Worm (Caenorhabditis elegans) whole organism, L3 larva: ENCODE results near the gene ceh-48.
A peak's percentile ranks its signal among the peaks of the same experiment; 100 is the strongest.
"Not testable (repeated sequence)": the region's sequence is repeated elsewhere in the genome, so short reads cannot be mapped to it uniquely, and the experiment has no call there.

Source experiments
- ZK546.5 ChIP-seq: sonication (generic microtip); optimal IDR thresholded peaks from 2 replicates; lab custom pipeline; 2017; ENCODE audit warnings: missing biosample characterization, missing genetic modification characterization
- aly-2 ChIP-seq: fragments of 150-350 bp; optimal IDR thresholded peaks from 2 replicates; lab custom pipeline; 2014; ENCODE audit warnings: missing biosample characterization, missing genetic modification characterization
- ama-1 ChIP-seq: fragments of 150-350 bp; optimal IDR thresholded peaks from 2 replicates; lab custom pipeline; 2018
- ceh-16 ChIP-seq: sonication (generic microtip); optimal IDR thresholded peaks from 2 replicates; lab custom pipeline; 2017; ENCODE audit warnings: missing biosample characterization, missing genetic modification characterization
- ceh-28 ChIP-seq: fragments of 150-350 bp; optimal IDR thresholded peaks from 2 replicates; lab custom pipeline; 2014; ENCODE audit warnings: missing biosample characterization, missing genetic modification reagents, missing genetic modification characterization
- ceh-82 ChIP-seq: fragments of 150-350 bp; optimal IDR thresholded peaks from 2 replicates; lab custom pipeline; 2014; ENCODE audit warnings: missing biosample characterization, missing genetic modification characterization
- daf-12 ChIP-seq: fragments of 150-350 bp; optimal IDR thresholded peaks from 2 replicates; lab custom pipeline; 2014; ENCODE audit warnings: missing biosample characterization, missing genetic modification reagents, missing genetic modification characterization
- egl-27 ChIP-seq: sonication (generic microtip); optimal IDR thresholded peaks from 4 replicates; lab custom pipeline; 2017; ENCODE audit warnings: missing biosample characterization, missing genetic modification reagents, missing genetic modification characterization
- egl-5 ChIP-seq: fragments of 150-350 bp; optimal IDR thresholded peaks from 2 replicates; lab custom pipeline; 2017; ENCODE audit warnings: missing biosample characterization, missing genetic modification reagents, missing genetic modification characterization, inconsistent platforms
- elt-1 ChIP-seq: fragments of 150-350 bp; optimal IDR thresholded peaks from 2 replicates; lab custom pipeline; 2014; ENCODE audit warnings: missing biosample characterization, missing genetic modification characterization
- elt-2 ChIP-seq: sonication (generic microtip); optimal IDR thresholded peaks from 2 replicates; lab custom pipeline; 2016; ENCODE audit warnings: missing genetic modification reagents, mild to moderate bottlenecking, missing genetic modification characterization, missing compliant biosample characterization
- elt-3 ChIP-seq, 3 experiments: fragments of 150-350 bp in 1 of 3; sonication (generic microtip) in 2 of 3; optimal IDR thresholded peaks; 2 replicates in 2 of 3; 4 replicates in 1 of 3; lab custom pipeline; 2014 to 2017; ENCODE audit warnings: missing biosample characterization in 3 of 3, missing genetic modification characterization in 3 of 3
- fkh-10 ChIP-seq: sonication (generic microtip); optimal IDR thresholded peaks from 2 replicates; lab custom pipeline; 2017; ENCODE audit warnings: missing biosample characterization, missing genetic modification reagents, missing genetic modification characterization
- fos-1 ChIP-seq: fragments of 150-350 bp; optimal IDR thresholded peaks from 2 replicates; lab custom pipeline; 2014; ENCODE audit warnings: missing biosample characterization, missing genetic modification characterization
- hmg-11 ChIP-seq: sonication (generic microtip); optimal IDR thresholded peaks from 2 replicates; lab custom pipeline; 2016; ENCODE audit warnings: missing genetic modification characterization, missing compliant biosample characterization
- lin-39 ChIP-seq: fragments of 150-350 bp; optimal IDR thresholded peaks from 2 replicates; lab custom pipeline; 2018; ENCODE audit warnings: missing biosample characterization, missing genetic modification reagents, missing genetic modification characterization
- lsy-12 ChIP-seq: sonication (generic microtip); optimal IDR thresholded peaks from 2 replicates; lab custom pipeline; 2016; ENCODE audit warnings: mild to moderate bottlenecking, missing genetic modification characterization, missing compliant biosample characterization
- mdl-1 ChIP-seq: fragments of 150-350 bp; optimal IDR thresholded peaks from 2 replicates; lab custom pipeline; 2014; ENCODE audit warnings: missing biosample characterization, missing genetic modification characterization
- nfya-1 ChIP-seq: sonication (generic microtip); optimal IDR thresholded peaks from 2 replicates; lab custom pipeline; 2017; ENCODE audit warnings: missing genetic modification characterization, mild to moderate bottlenecking, missing compliant biosample characterization, antibody characterized with exemption, moderate library complexity; ENCODE audit not compliant: insufficient read depth
- nhr-11 ChIP-seq: fragments of 150-350 bp; optimal IDR thresholded peaks from 2 replicates; lab custom pipeline; 2014; ENCODE audit warnings: missing biosample characterization, missing genetic modification characterization
- nhr-12 ChIP-seq: fragments of 150-350 bp; optimal IDR thresholded peaks from 2 replicates; lab custom pipeline; 2014; ENCODE audit warnings: missing biosample characterization, missing genetic modification characterization
- nhr-25 ChIP-seq: sonication (generic microtip); optimal IDR thresholded peaks from 2 replicates; lab custom pipeline; 2017; ENCODE audit warnings: missing biosample characterization, missing genetic modification characterization
- nhr-28 ChIP-seq: fragments of 150-350 bp; optimal IDR thresholded peaks from 2 replicates; lab custom pipeline; 2014; ENCODE audit warnings: missing biosample characterization, missing genetic modification characterization
- nhr-76 ChIP-seq: fragments of 150-350 bp; sonication (generic microtip); optimal IDR thresholded peaks from 5 replicates; lab custom pipeline; 2014; ENCODE audit warnings: missing biosample characterization, missing genetic modification characterization
- nhr-77 ChIP-seq: fragments of 150-350 bp; optimal IDR thresholded peaks from 2 replicates; lab custom pipeline; 2014; ENCODE audit warnings: missing biosample characterization, missing genetic modification characterization
- pqm-1 ChIP-seq: fragments of 150-350 bp; optimal IDR thresholded peaks from 2 replicates; lab custom pipeline; 2017; ENCODE audit warnings: missing biosample characterization, missing genetic modification characterization, inconsistent platforms
- sea-2 ChIP-seq: fragments of 150-350 bp; sonication (generic microtip); optimal IDR thresholded peaks from 4 replicates; lab custom pipeline; 2014; ENCODE audit warnings: missing biosample characterization, missing genetic modification reagents, missing genetic modification characterization
- skn-1 ChIP-seq: fragments of 150-350 bp; optimal IDR thresholded peaks from 2 replicates; lab custom pipeline; 2014; ENCODE audit warnings: missing biosample characterization, missing genetic modification characterization
- snpc-4 ChIP-seq: fragments of 150-350 bp; optimal IDR thresholded peaks from 2 replicates; lab custom pipeline; 2014; ENCODE audit warnings: missing biosample characterization, missing genetic modification characterization
- tbx-2 ChIP-seq: sonication (generic microtip); optimal IDR thresholded peaks from 2 replicates; lab custom pipeline; 2016; ENCODE audit warnings: mild to moderate bottlenecking, missing genetic modification characterization, missing compliant biosample characterization
- unc-62 ChIP-seq: fragments of 150-350 bp; sonication (generic microtip); optimal IDR thresholded peaks from 4 replicates; lab custom pipeline; 2014; ENCODE audit warnings: missing biosample characterization, missing genetic modification reagents, missing genetic modification characterization
- zag-1 ChIP-seq: fragments of 150-350 bp; optimal IDR thresholded peaks from 2 replicates; lab custom pipeline; 2014; ENCODE audit warnings: missing biosample characterization, missing genetic modification characterization
- ztf-11 ChIP-seq: fragments of 150-350 bp; optimal IDR thresholded peaks from 2 replicates; lab custom pipeline; 2014; ENCODE audit warnings: missing biosample characterization, missing genetic modification characterization

ceh-48 gene

ce11 chrIV:6821709-6822108 is 9.8 kb downstream of the ceh-48 start:
- TF ChIP-seq skn-1 (tag; lab: Kevin White, UChicago), result no peak
- no peak for TF ChIP-seq elt-2 (tag; lab: Kevin White, UChicago)
- TF ChIP-seq elt-1 (tag; lab: Kevin White, UChicago), result no peak
- TF ChIP-seq ztf-11, result no peak
- no peak for TF ChIP-seq ceh-82
- TF ChIP-seq hmg-11 (tag; lab: Kevin White, UChicago), result no peak
- TF ChIP-seq nhr-28 (tag; lab: Kevin White, UChicago), result no peak

ce11 chrIV:6822406-6822805 is 10.5 kb downstream of the ceh-48 start, which contains the start of gene C17H12.6:
Gene C17H12.6, minus strand, starts transcription at chrIV:6822506.
- TF ChIP-seq egl-27 (tag; lab: Kevin White, UChicago) (no peak), lsy-12 (tag; lab: Kevin White, UChicago) (no peak), fkh-10 (GFP tag; lab: Kevin White, UChicago) (no peak), nhr-25 (tag; lab: Kevin White, UChicago) (no peak)

- TF ChIP-seq ZK546.5 (tag; lab: Kevin White, UChicago) (no peak), nhr-12 (tag; lab: Kevin White, UChicago) (no peak), snpc-4 (tag; lab: Kevin White, UChicago) (no peak), elt-2 (tag; lab: Kevin White, UChicago) (peak; percentile 56), elt-3 (tag; optimal IDR thresholded peaks at IDR 0.05; lab: Kevin White, UChicago) (no peak), ceh-16 (no peak), fkh-10 (GFP tag; lab: Kevin White, UChicago) (no peak), tbx-2 (tag; lab: Kevin White, UChicago) (no peak)
- TF ChIP-seq, all 47 proteins: peak for 1
Measured at ce11 chrIV:6824622-6825021, 12.7 kb downstream of the ceh-48 start, which contains the start of gene H20E11.3. Gene H20E11.3, plus strand, starts transcription at chrIV:6824816.

- TF ChIP-seq elt-3 (tag; optimal IDR thresholded peaks at IDR 0.05; lab: Kevin White, UChicago); egl-5 (tag; lab: Kevin White, UChicago); mdl-1 (tag; lab: Kevin White, UChicago): not testable (repeated sequence)
Measured at ce11 chrIV:6827477-6827876, 15.6 kb downstream of the ceh-48 start, which contains the start of gene H20E11.2. Gene H20E11.2, plus strand, starts transcription at chrIV:6827777.

- TF ChIP-seq elt-2 (tag; lab: Kevin White, UChicago), result peak; percentile 71
- TF ChIP-seq ceh-28, result no peak
- peak; percentile 89 for TF ChIP-seq pqm-1
Measured at ce11 chrIV:6829902-6830301, 18.0 kb downstream of the ceh-48 start, which contains the start of gene H20E11.1. Gene H20E11.1, plus strand, starts transcription at chrIV:6830145.

ce11 chrIV:6832194-6832593 is 20.3 kb downstream of the ceh-48 start:
- TF ChIP-seq mdl-1 (tag; lab: Kevin White, UChicago) (no peak), nhr-77 (no peak), unc-62 (GFP tag; lab: Kevin White, UChicago) (no peak), nhr-11 (tag; lab: Kevin White, UChicago) (no peak), ceh-28 (no peak), daf-12 (tag; lab: Kevin White, UChicago) (no peak), zag-1 (tag; lab: Kevin White, UChicago) (no peak), nhr-76 (tag; lab: Kevin White, UChicago) (no peak), sea-2 (GFP tag; lab: Kevin White, UChicago) (no peak), aly-2 (tag; lab: Kevin White, UChicago) (no peak), nfya-1 (tag; lab: Kevin White, UChicago) (no peak), fos-1 (tag; lab: Kevin White, UChicago) (no peak), ama-1 (lab: Kevin White, UChicago) (no peak), lin-39 (no peak), nhr-28 (tag; lab: Kevin White, UChicago) (no peak)
